Worm (Caenorhabditis elegans) whole organism, L1 larva: ENCODE results near the gene lgc-53.

ENCODE experiments used
- C04F5.9 ChIP-seq: sonication (generic microtip); optimal IDR thresholded peaks from 2 replicates; lab custom pipeline; 2016; ENCODE audit warnings: missing genetic modification characterization, missing compliant biosample characterization
- aly-2 ChIP-seq: fragments of 150-350 bp; optimal IDR thresholded peaks from 2 replicates; lab custom pipeline; 2014; ENCODE audit warnings: missing biosample characterization, missing genetic modification characterization
- ama-1 ChIP-seq: fragments of 150-350 bp; optimal IDR thresholded peaks from 2 replicates; lab custom pipeline; 2014
- blmp-1 ChIP-seq: fragments of 150-350 bp; optimal IDR thresholded peaks from 2 replicates; lab custom pipeline; 2014; ENCODE audit warnings: missing biosample characterization, missing genetic modification characterization
- ceh-63 ChIP-seq: fragments of 200-800 bp; sonication (Bioruptor generic); optimal IDR thresholded peaks from 2 replicates; lab custom pipeline; 2018; ENCODE audit warnings: mild to moderate bottlenecking, missing genetic modification characterization, missing compliant biosample characterization
- ceh-8 ChIP-seq: fragments of 200-800 bp; sonication (Bioruptor generic); optimal IDR thresholded peaks from 2 replicates; lab custom pipeline; 2018; ENCODE audit warnings: mild to moderate bottlenecking, missing genetic modification characterization, moderate library complexity, missing compliant biosample characterization
- ceh-82 ChIP-seq, 3 experiments: fragments of 150-350 bp in 1 of 3; sonication (generic microtip) in 2 of 3; optimal IDR thresholded peaks; 2 replicates each; lab custom pipeline; 2014 to 2017; ENCODE audit warnings: missing biosample characterization in 3 of 3, missing genetic modification characterization in 3 of 3
- ceh-88 ChIP-seq: fragments of 200-800 bp; sonication (Bioruptor generic); IDR thresholded peaks from 2 replicates; pipeline ENCODE4 v1.3.6; 2022; ENCODE audit warnings: missing genetic modification characterization, missing compliant biosample characterization
- ces-1 ChIP-seq: fragments of 150-350 bp; optimal IDR thresholded peaks from 2 replicates; lab custom pipeline; 2014; ENCODE audit warnings: missing biosample characterization, missing genetic modification reagents, missing genetic modification characterization
- egl-27 ChIP-seq, 2 experiments: fragments of 150-350 bp in 1 of 2; sonication (generic microtip); optimal IDR thresholded peaks; 3 replicates each; lab custom pipeline; 2017 to 2018; ENCODE audit warnings: missing biosample characterization in 2 of 2, missing genetic modification characterization in 2 of 2, missing genetic modification reagents in 2 of 2
- elt-3 ChIP-seq, 6 experiments: fragments of 150-350 bp in 1 of 6; sonication (generic microtip); optimal IDR thresholded peaks; 2 replicates each; lab custom pipeline; 2017 to 2018; ENCODE audit warnings: missing biosample characterization in 6 of 6, missing genetic modification characterization in 6 of 6, inconsistent platforms in 1 of 6
- fkh-4 ChIP-seq: sonication (generic microtip); optimal IDR thresholded peaks from 2 replicates; lab custom pipeline; 2016; ENCODE audit warnings: missing compliant biosample characterization, missing genetic modification characterization, borderline replicate concordance
- hlh-17 ChIP-seq: fragments of 200-800 bp; sonication (Bioruptor generic); optimal IDR thresholded peaks from 2 replicates; lab custom pipeline; 2018; ENCODE audit warnings: missing genetic modification characterization, mild to moderate bottlenecking, missing compliant biosample characterization, moderate library complexity, borderline replicate concordance
- hpl-2 ChIP-seq: fragments of 150-350 bp; optimal IDR thresholded peaks from 2 replicates; lab custom pipeline; 2014; ENCODE audit warnings: missing biosample characterization, missing genetic modification reagents, missing genetic modification characterization
- lin-14 ChIP-seq: fragments of 200-800 bp; sonication (Bioruptor generic); optimal IDR thresholded peaks from 2 replicates; lab custom pipeline; 2018; ENCODE audit warnings: mild to moderate bottlenecking, missing genetic modification characterization, moderate library complexity, missing compliant biosample characterization
- lin-35 ChIP-seq, 2 experiments: fragments of 150-350 bp; optimal IDR thresholded peaks; 2 replicates each; lab custom pipeline; 2014; ENCODE audit warnings: missing biosample characterization in 2 of 2, missing genetic modification characterization in 2 of 2, missing genetic modification reagents in 2 of 2
- lin-39 ChIP-seq: fragments of 150-350 bp; optimal IDR thresholded peaks from 2 replicates; lab custom pipeline; 2014; ENCODE audit warnings: missing biosample characterization, missing genetic modification reagents, missing genetic modification characterization
- lsy-2 ChIP-seq, 2 experiments: fragments of 150-350 bp; optimal IDR thresholded peaks; 2 replicates each; lab custom pipeline; 2014; ENCODE audit warnings: missing biosample characterization in 2 of 2, missing genetic modification characterization in 2 of 2
- mdl-1 ChIP-seq, 2 experiments: fragments of 150-350 bp; optimal IDR thresholded peaks; 2 replicates each; lab custom pipeline; 2014 to 2017; ENCODE audit warnings: missing biosample characterization in 2 of 2, missing genetic modification characterization in 2 of 2, inconsistent platforms in 1 of 2
- mef-2 ChIP-seq: fragments of 150-350 bp; optimal IDR thresholded peaks from 2 replicates; lab custom pipeline; 2014; ENCODE audit warnings: missing biosample characterization, missing genetic modification characterization
- nhr-12 ChIP-seq: sonication (generic microtip); optimal IDR thresholded peaks from 2 replicates; lab custom pipeline; 2017; ENCODE audit warnings: missing biosample characterization, missing genetic modification characterization
- nhr-19 ChIP-seq: fragments of 200-800 bp; sonication (Bioruptor generic); conservative IDR thresholded peaks from 2 replicates; pipeline ENCODE4 v1.3.6; 2022; ENCODE audit warnings: missing genetic modification characterization, missing compliant biosample characterization
- nhr-20 ChIP-seq: sonication (generic microtip); optimal IDR thresholded peaks from 2 replicates; lab custom pipeline; 2016; ENCODE audit warnings: mild to moderate bottlenecking, missing genetic modification characterization, missing compliant biosample characterization
- nhr-28 ChIP-seq: fragments of 150-350 bp; optimal IDR thresholded peaks from 2 replicates; lab custom pipeline; 2014; ENCODE audit warnings: missing biosample characterization, missing genetic modification characterization
- nhr-47 ChIP-seq: sonication (generic microtip); optimal IDR thresholded peaks from 2 replicates; lab custom pipeline; 2016; ENCODE audit warnings: mild to moderate bottlenecking, missing genetic modification characterization, moderate library complexity, missing compliant biosample characterization
- nhr-71 ChIP-seq: sonication (generic microtip); optimal IDR thresholded peaks from 2 replicates; lab custom pipeline; 2016; ENCODE audit warnings: mild to moderate bottlenecking, missing genetic modification characterization, moderate library complexity, missing compliant biosample characterization
- nhr-85 ChIP-seq: sonication (generic microtip); peaks from one replicate; lab custom pipeline; 2016; ENCODE audit warnings: missing genetic modification characterization, inconsistent platforms, missing compliant biosample characterization
- nhr-90 ChIP-seq: sonication (generic microtip); optimal IDR thresholded peaks from 2 replicates; lab custom pipeline; 2016; ENCODE audit warnings: mild to moderate bottlenecking, missing genetic modification characterization, missing compliant biosample characterization; ENCODE audit not compliant: poor library complexity
- skn-1 ChIP-seq: fragments of 150-350 bp; optimal IDR thresholded peaks from 2 replicates; lab custom pipeline; 2014; ENCODE audit warnings: missing biosample characterization, missing genetic modification characterization
- snpc-4 ChIP-seq: fragments of 150-350 bp; optimal IDR thresholded peaks from 2 replicates; lab custom pipeline; 2014; ENCODE audit warnings: missing biosample characterization, missing genetic modification characterization
- snu-23 ChIP-seq: sonication (generic microtip); optimal IDR thresholded peaks from 2 replicates; lab custom pipeline; 2016; ENCODE audit warnings: missing genetic modification characterization, missing compliant biosample characterization
- sox-4 ChIP-seq: sonication (generic microtip); optimal IDR thresholded peaks from 2 replicates; lab custom pipeline; 2016; ENCODE audit warnings: missing genetic modification characterization, missing compliant biosample characterization
- sptf-1 ChIP-seq: fragments of 150-350 bp; optimal IDR thresholded peaks from 2 replicates; lab custom pipeline; 2014; ENCODE audit warnings: missing biosample characterization, missing genetic modification characterization
- sup-37 ChIP-seq: fragments of 200-800 bp; sonication (Bioruptor generic); optimal IDR thresholded peaks from 2 replicates; lab custom pipeline; 2018; ENCODE audit warnings: mild to moderate bottlenecking, missing genetic modification characterization, missing compliant biosample characterization
- swsn-7 ChIP-seq: sonication (generic microtip); optimal IDR thresholded peaks from 2 replicates; lab custom pipeline; 2016; ENCODE audit warnings: missing genetic modification characterization, missing compliant biosample characterization
- tbx-2 ChIP-seq: sonication (generic microtip); optimal IDR thresholded peaks from 2 replicates; lab custom pipeline; 2016; ENCODE audit warnings: missing genetic modification characterization, missing compliant biosample characterization
- tlp-1 ChIP-seq: fragments of 150-350 bp; optimal IDR thresholded peaks from 2 replicates; lab custom pipeline; 2014; ENCODE audit warnings: missing biosample characterization, missing genetic modification characterization
- unc-130 ChIP-seq: fragments of 150-350 bp; optimal IDR thresholded peaks from 2 replicates; lab custom pipeline; 2017; ENCODE audit warnings: missing biosample characterization, missing genetic modification characterization, inconsistent platforms
- unc-30 ChIP-seq: sonication (generic microtip); optimal IDR thresholded peaks from 2 replicates; lab custom pipeline; 2017; ENCODE audit warnings: missing biosample characterization, missing genetic modification characterization
- unc-86 ChIP-seq: sonication (generic microtip); optimal IDR thresholded peaks from 2 replicates; lab custom pipeline; 2016; ENCODE audit warnings: missing genetic modification characterization, missing compliant biosample characterization
- vab-15 ChIP-seq: sonication (generic microtip); optimal IDR thresholded peaks from 2 replicates; lab custom pipeline; 2017; ENCODE audit warnings: missing genotype, mild to moderate bottlenecking, missing genetic modification characterization, missing compliant biosample characterization
- zip-4 ChIP-seq: fragments of 200-800 bp; sonication (Bioruptor generic); optimal IDR thresholded peaks from 2 replicates; lab custom pipeline; 2018; ENCODE audit warnings: mild to moderate bottlenecking, missing genetic modification characterization, moderate library complexity, missing compliant biosample characterization
- ztf-4 ChIP-seq: fragments of 150-350 bp; optimal IDR thresholded peaks from 2 replicates; lab custom pipeline; 2014; ENCODE audit warnings: missing biosample characterization, missing genetic modification characterization

The lgc-53 gene

ce11 chrX:16705607-16706006 is 5.9 kb upstream of the lgc-53 start:
- no peak for TF ChIP-seq snu-23 (GFP tag; lab: Kevin White, UChicago)

DNA sequence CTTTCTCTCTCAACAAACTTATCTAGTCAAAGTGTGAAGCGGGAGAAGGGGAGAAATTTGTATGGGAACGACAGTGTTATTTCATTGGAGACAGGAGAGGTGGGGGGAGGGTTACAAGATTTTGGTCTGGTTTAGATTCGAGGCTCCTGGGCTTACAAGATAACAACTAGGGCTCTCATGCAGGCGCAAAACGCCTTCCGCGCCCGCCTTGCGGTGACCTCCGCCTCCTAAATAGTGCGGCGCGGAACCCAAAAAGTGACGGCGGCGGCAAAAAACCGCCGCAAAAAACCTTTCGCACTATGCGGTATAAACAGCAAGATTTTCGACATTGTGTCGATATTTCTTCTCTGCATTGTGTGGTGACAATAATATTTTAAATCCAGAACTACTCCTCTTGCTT is 4.5 kb downstream of the lgc-53 start:
- TF ChIP-seq fkh-4 (tag; lab: Kevin White, UChicago) (no peak), C04F5.9 (tag; lab: Kevin White, UChicago) (no peak), vab-15 (tag; lab: Kevin White, UChicago) (no peak), egl-27 (tag; optimal IDR thresholded peaks at IDR 0.05; lab: Kevin White, UChicago) (no peak), snpc-4 (tag; lab: Kevin White, UChicago) (no peak), ama-1 (lab: Kevin White, UChicago) (no peak), zip-4 (GFP tag; lab: Kevin White, UChicago) (no peak), sup-37 (no peak), nhr-19 (GFP tag; lab: Robert Waterston, UW) (no peak)

- TF ChIP-seq ceh-82 (tag; optimal IDR thresholded peaks at IDR 0.05; lab: Kevin White, UChicago): no peak
- peak; percentile 50 for TF ChIP-seq snpc-4 (tag; lab: Kevin White, UChicago)
- no peak for TF ChIP-seq nhr-71 (tag; lab: Kevin White, UChicago)
Measured at ce11 chrX:16721930-16722329, 10.4 kb downstream of the lgc-53 start.

- TF ChIP-seq mef-2 (tag; lab: Kevin White, UChicago) (no peak), nhr-71 (tag; lab: Kevin White, UChicago) (peak; percentile 53), mdl-1 (tag; optimal IDR thresholded peaks at IDR 0.05; lab: Kevin White, UChicago) (peak in 1 of 2 experiments; percentile 45), blmp-1 (peak; percentile 73), nhr-20 (tag; lab: Kevin White, UChicago) (peak; percentile 49), ztf-4 (no peak), tlp-1 (tag; lab: Kevin White, UChicago) (no peak), snu-23 (GFP tag; lab: Kevin White, UChicago) (peak; percentile 13), elt-3 (tag; optimal IDR thresholded peaks at IDR 0.05; lab: Kevin White, UChicago) (peak in 2 of 6 experiments; percentile 28 to 74), lin-35 (GFP tag; optimal IDR thresholded peaks at IDR 0.05; lab: Kevin White, UChicago) (peak in 1 of 2 experiments; percentile 46), sptf-1 (tag; lab: Kevin White, UChicago) (no peak), lin-14 (peak; percentile 73), tbx-2 (peak; percentile 17), unc-130 (tag; lab: Kevin White, UChicago) (peak; percentile 1), nhr-85 (tag; lab: Kevin White, UChicago) (peak; percentile 69)
Measured at ce11 chrX:16724954-16725353, 13.5 kb downstream of the lgc-53 start.

- no peak for TF ChIP-seq lin-39 (tag; lab: Kevin White, UChicago)
- peak; percentile 91 for TF ChIP-seq nhr-47
- no peak for TF ChIP-seq ama-1 (lab: Kevin White, UChicago)
- TF ChIP-seq aly-2: peak; percentile 62
- no peak for TF ChIP-seq nhr-12
- peak; percentile 80 to 93 (median 83) for TF ChIP-seq ceh-82 (tag; optimal IDR thresholded peaks at IDR 0.05; lab: Kevin White, UChicago)
- no peak for TF ChIP-seq unc-30 (tag; lab: Kevin White, UChicago)
- no peak for TF ChIP-seq nhr-28 (tag; lab: Kevin White, UChicago)
- TF ChIP-seq ceh-63 (GFP tag; lab: Kevin White, UChicago): no peak
- peak; percentile 97 for TF ChIP-seq mef-2 (tag; lab: Kevin White, UChicago)
- TF ChIP-seq hpl-2 (GFP tag; lab: Kevin White, UChicago): peak; percentile 64
- TF ChIP-seq hlh-17: no peak
- TF ChIP-seq nhr-90: peak; percentile 83
- TF ChIP-seq lin-35 (GFP tag; optimal IDR thresholded peaks at IDR 0.05; lab: Kevin White, UChicago): peak; percentile 62 to 83
- peak; percentile 56 for TF ChIP-seq sup-37
- peak; percentile 77 for TF ChIP-seq skn-1 (tag; lab: Kevin White, UChicago)
- TF ChIP-seq sptf-1 (tag; lab: Kevin White, UChicago): no peak
- TF ChIP-seq egl-27 (tag; optimal IDR thresholded peaks at IDR 0.05; lab: Kevin White, UChicago): peak; percentile 86 to 91
- TF ChIP-seq lsy-2 (tag; optimal IDR thresholded peaks at IDR 0.05; lab: Kevin White, UChicago): peak; percentile 69 to 89
- TF ChIP-seq blmp-1: peak; percentile 86
- peak; percentile 92 for TF ChIP-seq snu-23 (GFP tag; lab: Kevin White, UChicago)
- TF ChIP-seq tlp-1 (tag; lab: Kevin White, UChicago): no peak
- TF ChIP-seq sox-4 (tag; lab: Kevin White, UChicago): peak; percentile 62
- TF ChIP-seq fkh-4 (tag; lab: Kevin White, UChicago): no peak
- TF ChIP-seq ceh-8: peak; percentile 70
- peak; percentile 95 for TF ChIP-seq unc-86
- TF ChIP-seq zip-4 (GFP tag; lab: Kevin White, UChicago): peak; percentile 49
- peak; percentile 93 for TF ChIP-seq swsn-7 (tag; lab: Kevin White, UChicago)
- peak; percentile 38; the same call in 1 of the 2 replicates for TF ChIP-seq ceh-88 (GFP tag; lab: Robert Waterston, UW)
- no peak for TF ChIP-seq ces-1 (GFP tag; lab: Kevin White, UChicago)
Measured at ce11 chrX:16726879-16727278, 15.4 kb downstream of the lgc-53 start.
